Worm (Caenorhabditis elegans) whole organism, L3 larva: ENCODE data around the gene cyp-35A3.

Experiments used
- R02D3.7 ChIP-seq: fragments of 150-350 bp; optimal IDR thresholded peaks from 2 replicates; lab custom pipeline; 2014; ENCODE audit warnings: missing biosample characterization, missing genetic modification characterization
- aly-2 ChIP-seq: fragments of 150-350 bp; optimal IDR thresholded peaks from 2 replicates; lab custom pipeline; 2014; ENCODE audit warnings: missing biosample characterization, missing genetic modification characterization
- ceh-16 ChIP-seq: sonication (generic microtip); optimal IDR thresholded peaks from 2 replicates; lab custom pipeline; 2017; ENCODE audit warnings: missing biosample characterization, missing genetic modification characterization
- ceh-28 ChIP-seq: fragments of 150-350 bp; optimal IDR thresholded peaks from 2 replicates; lab custom pipeline; 2014; ENCODE audit warnings: missing biosample characterization, missing genetic modification reagents, missing genetic modification characterization
- ceh-82 ChIP-seq: fragments of 150-350 bp; optimal IDR thresholded peaks from 2 replicates; lab custom pipeline; 2014; ENCODE audit warnings: missing biosample characterization, missing genetic modification characterization
- daf-12 ChIP-seq: fragments of 150-350 bp; optimal IDR thresholded peaks from 2 replicates; lab custom pipeline; 2014; ENCODE audit warnings: missing biosample characterization, missing genetic modification reagents, missing genetic modification characterization
- egl-27 ChIP-seq: sonication (generic microtip); optimal IDR thresholded peaks from 4 replicates; lab custom pipeline; 2017; ENCODE audit warnings: missing biosample characterization, missing genetic modification reagents, missing genetic modification characterization
- elt-1 ChIP-seq: fragments of 150-350 bp; optimal IDR thresholded peaks from 2 replicates; lab custom pipeline; 2014; ENCODE audit warnings: missing biosample characterization, missing genetic modification characterization
- elt-2 ChIP-seq: sonication (generic microtip); optimal IDR thresholded peaks from 2 replicates; lab custom pipeline; 2016; ENCODE audit warnings: missing genetic modification reagents, mild to moderate bottlenecking, missing genetic modification characterization, missing compliant biosample characterization
- elt-3 ChIP-seq, 3 experiments: fragments of 150-350 bp in 1 of 3; sonication (generic microtip) in 2 of 3; optimal IDR thresholded peaks; 2 replicates in 2 of 3; 4 replicates in 1 of 3; lab custom pipeline; 2014 to 2017; ENCODE audit warnings: missing biosample characterization in 3 of 3, missing genetic modification characterization in 3 of 3
- eor-1 ChIP-seq, 2 experiments: fragments of 150-350 bp; optimal IDR thresholded peaks; 2 replicates each; lab custom pipeline; 2014 to 2018; ENCODE audit warnings: missing biosample characterization in 2 of 2, missing genetic modification characterization in 2 of 2
- fkh-2 ChIP-seq: fragments of 150-350 bp; optimal IDR thresholded peaks from 2 replicates; lab custom pipeline; 2014; ENCODE audit warnings: missing biosample characterization, missing genetic modification reagents, missing genetic modification characterization
- fos-1 ChIP-seq: fragments of 150-350 bp; optimal IDR thresholded peaks from 2 replicates; lab custom pipeline; 2014; ENCODE audit warnings: missing biosample characterization, missing genetic modification characterization
- jun-1 ChIP-seq: fragments of 150-350 bp; optimal IDR thresholded peaks from 2 replicates; lab custom pipeline; 2014; ENCODE audit warnings: missing biosample characterization, missing genetic modification reagents, missing genetic modification characterization
- lin-15B ChIP-seq: fragments of 150-350 bp; optimal IDR thresholded peaks from 2 replicates; lab custom pipeline; 2014; ENCODE audit warnings: missing biosample characterization, missing genetic modification characterization
- lin-39 ChIP-seq: fragments of 150-350 bp; optimal IDR thresholded peaks from 2 replicates; lab custom pipeline; 2018; ENCODE audit warnings: missing biosample characterization, missing genetic modification reagents, missing genetic modification characterization
- lsy-12 ChIP-seq: sonication (generic microtip); optimal IDR thresholded peaks from 2 replicates; lab custom pipeline; 2016; ENCODE audit warnings: mild to moderate bottlenecking, missing genetic modification characterization, missing compliant biosample characterization
- mdl-1 ChIP-seq: fragments of 150-350 bp; optimal IDR thresholded peaks from 2 replicates; lab custom pipeline; 2014; ENCODE audit warnings: missing biosample characterization, missing genetic modification characterization
- mml-1 ChIP-seq: fragments of 150-350 bp; sonication (generic microtip); optimal IDR thresholded peaks from 3 replicates; lab custom pipeline; 2014; ENCODE audit warnings: missing biosample characterization, missing genetic modification characterization
- nfya-1 ChIP-seq: sonication (generic microtip); optimal IDR thresholded peaks from 2 replicates; lab custom pipeline; 2017; ENCODE audit warnings: missing genetic modification characterization, mild to moderate bottlenecking, missing compliant biosample characterization, antibody characterized with exemption, moderate library complexity; ENCODE audit not compliant: insufficient read depth
- nhr-11 ChIP-seq: fragments of 150-350 bp; optimal IDR thresholded peaks from 2 replicates; lab custom pipeline; 2014; ENCODE audit warnings: missing biosample characterization, missing genetic modification characterization
- nhr-23 ChIP-seq: fragments of 150-350 bp; optimal IDR thresholded peaks from 2 replicates; lab custom pipeline; 2014; ENCODE audit warnings: missing biosample characterization, missing genetic modification reagents, missing genetic modification characterization
- nhr-237 ChIP-seq: fragments of 150-350 bp; optimal IDR thresholded peaks from 2 replicates; lab custom pipeline; 2014; ENCODE audit warnings: missing biosample characterization, missing genetic modification characterization
- nhr-25 ChIP-seq: sonication (generic microtip); optimal IDR thresholded peaks from 2 replicates; lab custom pipeline; 2017; ENCODE audit warnings: missing biosample characterization, missing genetic modification characterization
- nhr-28 ChIP-seq: fragments of 150-350 bp; optimal IDR thresholded peaks from 2 replicates; lab custom pipeline; 2014; ENCODE audit warnings: missing biosample characterization, missing genetic modification characterization
- nhr-43 ChIP-seq: sonication (generic microtip); optimal IDR thresholded peaks from 2 replicates; lab custom pipeline; 2016; ENCODE audit warnings: mild to moderate bottlenecking, missing genetic modification characterization, missing compliant biosample characterization; ENCODE audit not compliant: poor library complexity, severe bottlenecking
- nhr-67 ChIP-seq: fragments of 150-350 bp; optimal IDR thresholded peaks from 2 replicates; lab custom pipeline; 2014; ENCODE audit warnings: missing biosample characterization, missing genetic modification characterization
- nhr-76 ChIP-seq: fragments of 150-350 bp; sonication (generic microtip); optimal IDR thresholded peaks from 5 replicates; lab custom pipeline; 2014; ENCODE audit warnings: missing biosample characterization, missing genetic modification characterization
- pha-4 ChIP-seq: fragments of 150-350 bp; optimal IDR thresholded peaks from 2 replicates; lab custom pipeline; 2014; ENCODE audit warnings: missing biosample characterization, missing genetic modification reagents, missing genetic modification characterization
- pqm-1 ChIP-seq: fragments of 150-350 bp; optimal IDR thresholded peaks from 2 replicates; lab custom pipeline; 2017; ENCODE audit warnings: missing biosample characterization, missing genetic modification characterization, inconsistent platforms
- sea-2 ChIP-seq: fragments of 150-350 bp; sonication (generic microtip); optimal IDR thresholded peaks from 4 replicates; lab custom pipeline; 2014; ENCODE audit warnings: missing biosample characterization, missing genetic modification reagents, missing genetic modification characterization
- skn-1 ChIP-seq: fragments of 150-350 bp; optimal IDR thresholded peaks from 2 replicates; lab custom pipeline; 2014; ENCODE audit warnings: missing biosample characterization, missing genetic modification characterization
- snpc-4 ChIP-seq: fragments of 150-350 bp; optimal IDR thresholded peaks from 2 replicates; lab custom pipeline; 2014; ENCODE audit warnings: missing biosample characterization, missing genetic modification characterization
- tbx-2 ChIP-seq: sonication (generic microtip); optimal IDR thresholded peaks from 2 replicates; lab custom pipeline; 2016; ENCODE audit warnings: mild to moderate bottlenecking, missing genetic modification characterization, missing compliant biosample characterization
- unc-62 ChIP-seq: fragments of 150-350 bp; sonication (generic microtip); optimal IDR thresholded peaks from 4 replicates; lab custom pipeline; 2014; ENCODE audit warnings: missing biosample characterization, missing genetic modification reagents, missing genetic modification characterization
- zag-1 ChIP-seq: fragments of 150-350 bp; optimal IDR thresholded peaks from 2 replicates; lab custom pipeline; 2014; ENCODE audit warnings: missing biosample characterization, missing genetic modification characterization
- ztf-4 ChIP-seq: fragments of 150-350 bp; optimal IDR thresholded peaks from 2 replicates; lab custom pipeline; 2014; ENCODE audit warnings: missing biosample characterization, missing genetic modification characterization

cyp-35A3 gene

ce11 chrV:3979819-3980218 lies 42.6 kb upstream of the cyp-35A3 start, which contains the start of gene nlp-31:
TSS of gene nlp-31 (plus strand) at chrV:3980055.
- TF ChIP-seq nhr-23 (tag; lab: Kevin White, UChicago) (peak; percentile 65), ceh-16 (tag; lab: Kevin White, UChicago) (no peak), pqm-1 (tag; lab: Kevin White, UChicago) (no peak), tbx-2 (tag; lab: Kevin White, UChicago) (peak; percentile 3), ceh-28 (tag; lab: Kevin White, UChicago) (peak; percentile 43), R02D3.7 (no peak), nhr-25 (peak; percentile 90), elt-1 (tag; lab: Kevin White, UChicago) (peak; percentile 21), elt-3 (tag; optimal IDR thresholded peaks at IDR 0.05; lab: Kevin White, UChicago) (peak; percentile 54 to 94 (median 76)), nhr-43 (tag; lab: Kevin White, UChicago) (peak; percentile 55), nhr-76 (tag; lab: Kevin White, UChicago) (no peak), eor-1 (tag; optimal IDR thresholded peaks at IDR 0.05; lab: Kevin White, UChicago) (no peak)

ce11 chrV:3980228-3980933 lies 42.0 kb upstream of the cyp-35A3 start:
- peak; percentile 75 for TF ChIP-seq nhr-23 (tag; lab: Kevin White, UChicago)
- TF ChIP-seq elt-3 (tag; optimal IDR thresholded peaks at IDR 0.05; lab: Kevin White, UChicago): no peak
- TF ChIP-seq nhr-28 (tag; lab: Kevin White, UChicago): no peak
- no peak for TF ChIP-seq nhr-237 (tag; lab: Kevin White, UChicago)
- no peak for TF ChIP-seq R02D3.7
- no peak for TF ChIP-seq nhr-11 (tag; lab: Kevin White, UChicago)
- peak; percentile 51 for TF ChIP-seq nhr-25
- no peak for TF ChIP-seq lin-39 (tag; lab: Kevin White, UChicago)
- TF ChIP-seq, all 47 proteins: peak for 2

- TF ChIP-seq ceh-28 (tag; lab: Kevin White, UChicago) (no peak), lin-39 (tag; lab: Kevin White, UChicago) (no peak), nhr-11 (tag; lab: Kevin White, UChicago) (no peak), zag-1 (no peak), fkh-2 (no peak), fos-1 (tag; lab: Kevin White, UChicago) (no peak), egl-27 (tag; lab: Kevin White, UChicago) (no peak), ceh-82 (no peak), nfya-1 (no peak), nhr-237 (tag; lab: Kevin White, UChicago) (no peak), elt-2 (tag; lab: Kevin White, UChicago) (no peak)
These were observed 40.7 kb upstream of the cyp-35A3 start, which contains the start of gene nlp-30 for ce11 chrV:3981680-3982079. TSS of gene nlp-30 (plus strand) at chrV:3981980.

- TF ChIP-seq nhr-25 (peak; percentile 75), nhr-23 (tag; lab: Kevin White, UChicago) (peak; percentile 78), mdl-1 (tag; lab: Kevin White, UChicago) (no peak)
These were observed 38.2 kb upstream of the cyp-35A3 start, which contains the start of gene nlp-29 for ce11 chrV:3984178-3984577. TSS of gene nlp-29 (plus strand) at chrV:3984425.

- TF ChIP-seq tbx-2 (tag; lab: Kevin White, UChicago) (no peak), elt-2 (tag; lab: Kevin White, UChicago) (no peak), jun-1 (tag; lab: Kevin White, UChicago) (no peak), nfya-1 (no peak), mml-1 (tag; lab: Kevin White, UChicago) (no peak)
These were observed 37.3 kb upstream of the cyp-35A3 start for ce11 chrV:3985104-3985503.

ce11 chrV:3987616-3988015 lies 34.8 kb upstream of the cyp-35A3 start, which contains the start of gene nlp-28:
TSS of gene nlp-28 (plus strand) at chrV:3987900.
- TF ChIP-seq sea-2 (GFP tag; lab: Kevin White, UChicago): no peak
- TF ChIP-seq pha-4: no peak
- TF ChIP-seq unc-62 (GFP tag; lab: Kevin White, UChicago): no peak
- TF ChIP-seq lin-15B (tag; lab: Kevin White, UChicago): no peak
- TF ChIP-seq mml-1 (tag; lab: Kevin White, UChicago): no peak
- TF ChIP-seq daf-12 (tag; lab: Kevin White, UChicago): no peak
- TF ChIP-seq lsy-12 (tag; lab: Kevin White, UChicago): no peak
- no peak for TF ChIP-seq aly-2 (tag; lab: Kevin White, UChicago)
- TF ChIP-seq nhr-28 (tag; lab: Kevin White, UChicago): no peak
- no peak for TF ChIP-seq skn-1
- TF ChIP-seq mdl-1 (tag; lab: Kevin White, UChicago): no peak
- TF ChIP-seq elt-3 (tag; optimal IDR thresholded peaks at IDR 0.05; lab: Kevin White, UChicago): no peak
- no peak for TF ChIP-seq egl-27 (tag; lab: Kevin White, UChicago)
- TF ChIP-seq pqm-1 (tag; lab: Kevin White, UChicago): no peak
- TF ChIP-seq snpc-4 (tag; lab: Kevin White, UChicago): no peak
- TF ChIP-seq nhr-43 (tag; lab: Kevin White, UChicago): no peak
- TF ChIP-seq fos-1 (tag; lab: Kevin White, UChicago): no peak
- no peak for TF ChIP-seq ztf-4
- no peak for TF ChIP-seq jun-1 (tag; lab: Kevin White, UChicago)
- TF ChIP-seq nhr-67 (tag; lab: Kevin White, UChicago): no peak
